Worm (Caenorhabditis elegans) whole organism, L4 larva: Measurements from ENCODE around the gene F01D5.3.
A peak's percentile ranks its signal among the peaks of the same experiment; 100 is the strongest.

Experiments used
- F10B5.3 ChIP-seq: sonication (generic microtip); optimal IDR thresholded peaks from 2 replicates; lab custom pipeline; 2016; ENCODE audit warnings: mild to moderate bottlenecking, missing genetic modification characterization, missing compliant biosample characterization
- F26F4.8 ChIP-seq: fragments of 200-800 bp; sonication (Bioruptor generic); conservative IDR thresholded peaks from 2 replicates; pipeline ENCODE4 v1.3.6; 2022; ENCODE audit warnings: missing genetic modification characterization, missing compliant biosample characterization
- F44E2.7 ChIP-seq: fragments of 200-800 bp; sonication (Bioruptor generic); IDR thresholded peaks from 2 replicates; pipeline ENCODE4 v2.1.2; 2022; ENCODE audit warnings: missing genetic modification characterization, missing compliant biosample characterization
- F49E8.2 ChIP-seq: sonication (generic microtip); optimal IDR thresholded peaks from 2 replicates; lab custom pipeline; 2016; ENCODE audit warnings: missing compliant biosample characterization, mild to moderate bottlenecking, missing genetic modification characterization, borderline replicate concordance
- Y5F2A.4 ChIP-seq: fragments of 200-800 bp; sonication (Bioruptor generic); optimal IDR thresholded peaks from 2 replicates; lab custom pipeline; 2018; ENCODE audit warnings: mild to moderate bottlenecking, missing genetic modification characterization, missing compliant biosample characterization
- aha-1 ChIP-seq: fragments of 150-350 bp; peaks from one replicate; lab custom pipeline; 2014; ENCODE audit warnings: missing biosample characterization, missing genetic modification characterization
- ceh-28 ChIP-seq: fragments of 150-350 bp; optimal IDR thresholded peaks from 2 replicates; lab custom pipeline; 2014; ENCODE audit warnings: missing biosample characterization, missing genetic modification reagents, missing genetic modification characterization
- ceh-44 ChIP-seq: fragments of 200-800 bp; sonication (Bioruptor generic); IDR thresholded peaks from 2 replicates; pipeline ENCODE4 v1.3.6; 2022; ENCODE audit warnings: missing genetic modification reagents, missing genetic modification characterization, missing compliant biosample characterization
- ceh-62 ChIP-seq: sonication (generic microtip); optimal IDR thresholded peaks from 2 replicates; lab custom pipeline; 2017; ENCODE audit warnings: missing biosample characterization, missing genetic modification characterization
- ceh-82 ChIP-seq: sonication (generic microtip); optimal IDR thresholded peaks from 2 replicates; lab custom pipeline; 2017; ENCODE audit warnings: missing biosample characterization, missing genetic modification characterization
- ces-1 ChIP-seq: fragments of 150-350 bp; sonication (generic microtip); optimal IDR thresholded peaks from 4 replicates; lab custom pipeline; 2014; ENCODE audit warnings: missing biosample characterization, missing genetic modification reagents, missing genetic modification characterization
- daf-12 ChIP-seq: fragments of 150-350 bp; optimal IDR thresholded peaks from 2 replicates; lab custom pipeline; 2014; ENCODE audit warnings: missing biosample characterization, missing genetic modification reagents, missing genetic modification characterization
- daf-16 ChIP-seq, 3 experiments: sonication (generic microtip); optimal IDR thresholded peaks; 2 replicates each; lab custom pipeline; 2016 to 2017; ENCODE audit warnings: missing genetic modification characterization in 3 of 3, missing genetic modification reagents in 3 of 3, mild to moderate bottlenecking in 2 of 3, missing compliant biosample characterization in 2 of 3, missing biosample characterization in 1 of 3, moderate library complexity in 1 of 3
- dmd-6 ChIP-seq: fragments of 200-800 bp; sonication (Bioruptor generic); IDR thresholded peaks from 2 replicates; pipeline ENCODE4 v1.3.6; 2022; ENCODE audit warnings: missing genetic modification reagents, missing genetic modification characterization, missing compliant biosample characterization
- dmd-9 ChIP-seq: fragments of 200-800 bp; sonication (Bioruptor generic); IDR thresholded peaks from 2 replicates; pipeline ENCODE4 v1.3.6; 2022; ENCODE audit warnings: missing genetic modification reagents, missing genetic modification characterization, missing compliant biosample characterization
- dpl-1 ChIP-seq: fragments of 150-350 bp; optimal IDR thresholded peaks from 2 replicates; lab custom pipeline; 2014; ENCODE audit warnings: missing biosample characterization, missing genetic modification reagents, missing genetic modification characterization
- egl-27 ChIP-seq: sonication (generic microtip); optimal IDR thresholded peaks from 3 replicates; lab custom pipeline; 2017; ENCODE audit warnings: missing biosample characterization, missing genetic modification reagents, missing genetic modification characterization
- fkh-10 ChIP-seq: fragments of 150-350 bp; optimal IDR thresholded peaks from 2 replicates; lab custom pipeline; 2014; ENCODE audit warnings: missing biosample characterization, missing genetic modification reagents, missing genetic modification characterization
- fos-1 ChIP-seq: fragments of 150-350 bp; optimal IDR thresholded peaks from 2 replicates; lab custom pipeline; 2014; ENCODE audit warnings: missing biosample characterization, missing genetic modification characterization
- hif-1 ChIP-seq, 2 experiments: sonication (generic microtip); optimal IDR thresholded peaks; 2 replicates each; lab custom pipeline; 2016 to 2017; ENCODE audit warnings: missing compliant biosample characterization in 2 of 2, missing genetic modification characterization in 2 of 2, missing genetic modification reagents in 2 of 2, missing genotype in 2 of 2, mild to moderate bottlenecking in 1 of 2
- hlh-30 ChIP-seq: sonication (generic microtip); optimal IDR thresholded peaks from 2 replicates; lab custom pipeline; 2017; ENCODE audit warnings: antibody characterized with exemption, mild to moderate bottlenecking, missing genetic modification characterization, missing compliant biosample characterization; ENCODE audit not compliant: insufficient read depth
- jun-1 ChIP-seq: fragments of 150-350 bp; optimal IDR thresholded peaks from 2 replicates; lab custom pipeline; 2014; ENCODE audit warnings: missing biosample characterization, missing genetic modification reagents, missing genetic modification characterization
- lin-1 ChIP-seq: fragments of 200-800 bp; sonication (Bioruptor generic); IDR thresholded peaks from 2 replicates; pipeline ENCODE4 v1.3.6; 2022; ENCODE audit warnings: missing genetic modification reagents, missing genetic modification characterization, missing compliant biosample characterization
- lin-13 ChIP-seq: fragments of 150-350 bp; optimal IDR thresholded peaks from 2 replicates; lab custom pipeline; 2014; ENCODE audit warnings: missing biosample characterization, missing genetic modification reagents, missing genetic modification characterization
- lin-15B ChIP-seq: fragments of 150-350 bp; sonication (generic microtip); optimal IDR thresholded peaks from 3 replicates; lab custom pipeline; 2014; ENCODE audit warnings: missing biosample characterization, missing genetic modification characterization
- lin-39 ChIP-seq: fragments of 150-350 bp; optimal IDR thresholded peaks from 2 replicates; lab custom pipeline; 2014; ENCODE audit warnings: missing biosample characterization, missing genetic modification reagents, missing genetic modification characterization
- lir-3 ChIP-seq: sonication (generic microtip); optimal IDR thresholded peaks from 2 replicates; lab custom pipeline; 2016; ENCODE audit warnings: mild to moderate bottlenecking, missing genetic modification characterization, missing compliant biosample characterization
- madf-9 ChIP-seq: fragments of 200-800 bp; sonication (Bioruptor generic); conservative IDR thresholded peaks from 2 replicates; pipeline ENCODE4 v1.3.6; 2022; ENCODE audit warnings: missing genetic modification reagents, missing genetic modification characterization, missing compliant biosample characterization
- mdl-1 ChIP-seq, 2 experiments: fragments of 150-350 bp in 1 of 2; sonication (generic microtip) in 1 of 2; optimal IDR thresholded peaks; 2 replicates each; lab custom pipeline; 2014 to 2017; ENCODE audit warnings: missing biosample characterization in 2 of 2, missing genetic modification characterization in 2 of 2
- mxl-2 ChIP-seq: fragments of 200-800 bp; sonication (Bioruptor generic); conservative IDR thresholded peaks from 2 replicates; pipeline ENCODE4 v1.3.6; 2022; ENCODE audit warnings: missing genetic modification reagents, missing genetic modification characterization, missing compliant biosample characterization
- mxl-3 ChIP-seq: fragments of 200-800 bp; sonication (Bioruptor generic); optimal IDR thresholded peaks from 2 replicates; lab custom pipeline; 2018; ENCODE audit warnings: mild to moderate bottlenecking, missing genetic modification characterization, missing compliant biosample characterization
- nhr-111 ChIP-seq: fragments of 200-800 bp; sonication (Bioruptor generic); optimal IDR thresholded peaks from 2 replicates; lab custom pipeline; 2018; ENCODE audit warnings: mild to moderate bottlenecking, missing genetic modification characterization, missing compliant biosample characterization
- nhr-28 ChIP-seq: fragments of 150-350 bp; optimal IDR thresholded peaks from 2 replicates; lab custom pipeline; 2014; ENCODE audit warnings: missing biosample characterization, missing genetic modification characterization
- nhr-42 ChIP-seq: fragments of 200-800 bp; sonication (Bioruptor generic); IDR thresholded peaks from 2 replicates; pipeline ENCODE4 v1.3.6; 2022; ENCODE audit warnings: missing genetic modification characterization, missing compliant biosample characterization
- nhr-6 ChIP-seq: fragments of 150-350 bp; optimal IDR thresholded peaks from 2 replicates; lab custom pipeline; 2014; ENCODE audit warnings: missing biosample characterization, missing genetic modification characterization
- rbr-2 ChIP-seq: sonication (generic microtip); optimal IDR thresholded peaks from 2 replicates; lab custom pipeline; 2016; ENCODE audit warnings: missing genotype, missing genetic modification characterization, missing compliant biosample characterization
- saeg-2 ChIP-seq: fragments of 200-800 bp; sonication (Bioruptor generic); IDR thresholded peaks from 2 replicates; pipeline ENCODE4 v1.3.6; 2022; ENCODE audit warnings: missing genetic modification reagents, missing genetic modification characterization, missing compliant biosample characterization
- set-16 ChIP-seq: fragments of 200-800 bp; sonication (Bioruptor generic); IDR thresholded peaks from 2 replicates; pipeline ENCODE4 v1.3.6; 2022; ENCODE audit warnings: missing genetic modification reagents, missing genetic modification characterization, missing compliant biosample characterization
- spr-3 ChIP-seq: fragments of 200-800 bp; sonication (Bioruptor generic); optimal IDR thresholded peaks from 2 replicates; lab custom pipeline; 2018; ENCODE audit warnings: mild to moderate bottlenecking, missing genetic modification characterization, missing compliant biosample characterization
- tag-97 ChIP-seq: fragments of 200-800 bp; sonication (Bioruptor generic); IDR thresholded peaks from 2 replicates; pipeline ENCODE4 v1.3.6; 2022; ENCODE audit warnings: missing genetic modification characterization, missing compliant biosample characterization
- vab-7 ChIP-seq: fragments of 200-800 bp; sonication (Bioruptor generic); IDR thresholded peaks from 2 replicates; pipeline ENCODE4 v1.3.6; 2022; ENCODE audit warnings: missing genetic modification reagents, missing genetic modification characterization, missing compliant biosample characterization
- zag-1 ChIP-seq: fragments of 150-350 bp; optimal IDR thresholded peaks from 2 replicates; lab custom pipeline; 2014; ENCODE audit warnings: missing biosample characterization, missing genetic modification characterization
- zip-11 ChIP-seq: fragments of 200-800 bp; sonication (Bioruptor generic); IDR thresholded peaks from 2 replicates; pipeline ENCODE4 v1.3.6; 2022; ENCODE audit warnings: missing genetic modification characterization, missing compliant biosample characterization
- ztf-7 ChIP-seq: fragments of 150-350 bp; optimal IDR thresholded peaks from 2 replicates; lab custom pipeline; 2014; ENCODE audit warnings: missing biosample characterization, missing genetic modification characterization

F01D5.3 gene

DNA sequence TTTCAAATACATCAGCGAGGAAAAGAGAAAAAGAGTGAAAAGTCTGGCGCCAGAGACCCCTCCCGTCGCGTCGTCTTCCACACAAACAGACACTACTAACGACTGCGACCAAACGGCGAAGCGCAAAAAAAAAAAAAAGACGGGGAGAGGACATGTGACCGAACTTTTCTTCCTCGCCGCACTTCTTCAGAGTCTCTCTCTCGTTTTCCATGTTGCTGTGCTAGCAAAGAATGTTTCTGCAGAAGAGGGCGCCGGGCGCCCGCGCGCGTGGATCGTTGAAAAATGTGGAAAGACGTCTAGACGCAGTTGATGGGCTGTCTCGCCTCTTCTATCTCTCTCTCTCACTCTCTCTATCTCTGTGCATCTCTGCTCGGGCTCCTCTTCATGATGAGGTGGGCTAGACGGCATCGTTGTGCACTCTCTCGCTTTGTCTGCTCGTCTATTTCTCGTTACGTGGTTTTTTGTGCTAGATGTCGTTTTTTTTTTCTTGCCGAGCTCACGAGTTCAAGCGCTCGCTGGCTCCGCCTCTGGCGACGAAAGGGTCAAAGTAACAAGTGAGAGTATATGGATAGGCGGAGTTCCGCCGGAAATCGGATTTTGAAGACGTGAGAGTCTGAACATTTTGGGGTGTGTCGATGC lies 40.4 kb upstream of the F01D5.3 start (continued):
- peak; percentile 78 for TF ChIP-seq lin-1 (GFP tag; lab: Robert Waterston, UW)
- TF ChIP-seq madf-9 (GFP tag; lab: Robert Waterston, UW) = peak; percentile 5; the same call in 1 of the 2 replicates
- no peak for TF ChIP-seq ceh-62 (tag; lab: Kevin White, UChicago)
- TF ChIP-seq hif-1 (tag; optimal IDR thresholded peaks at IDR 0.05; lab: Kevin White, UChicago) = peak; percentile 79 to 96
- TF ChIP-seq ceh-28 (tag; lab: Kevin White, UChicago) = no peak
- peak; percentile 94 for TF ChIP-seq mxl-3
- TF ChIP-seq lir-3 (tag; lab: Kevin White, UChicago) = peak; percentile 64
- peak; percentile 94 for TF ChIP-seq saeg-2 (GFP tag; lab: Robert Waterston, UW)
- TF ChIP-seq dmd-9 = 0 out of 2 replicates have a peak, but pooled peaks have one; percentile 28
- TF ChIP-seq nhr-28 (tag; lab: Kevin White, UChicago) = peak; percentile 95
- peak; percentile 95 for TF ChIP-seq rbr-2 (tag; lab: Kevin White, UChicago)
- no peak for TF ChIP-seq ceh-44 (GFP tag; lab: Robert Waterston, UW)
- peak; percentile 70 for TF ChIP-seq lin-39 (tag; lab: Kevin White, UChicago)
- no peak for TF ChIP-seq lin-15B (tag; lab: Kevin White, UChicago)
- peak; percentile 97 for TF ChIP-seq hlh-30 (tag; lab: Kevin White, UChicago)
- TF ChIP-seq lin-13 (GFP tag; lab: Kevin White, UChicago) = peak; percentile 82
- peak; percentile 46 for TF ChIP-seq egl-27
- peak; percentile 8 for TF ChIP-seq F10B5.3
- peak; percentile 42; the same call in 1 of the 2 replicates for TF ChIP-seq vab-7 (GFP tag; lab: Robert Waterston, UW)
- TF ChIP-seq ces-1 (GFP tag; lab: Kevin White, UChicago) = no peak
- peak; percentile 70 for TF ChIP-seq dpl-1 (GFP tag; lab: Kevin White, UChicago)
- no peak for TF ChIP-seq ztf-7 (tag; lab: Kevin White, UChicago)
- no peak for TF ChIP-seq nhr-111 (GFP tag; lab: Kevin White, UChicago)
- no peak for TF ChIP-seq tag-97 (GFP tag; lab: Robert Waterston, UW)
- peak; percentile 83 for TF ChIP-seq jun-1
- TF ChIP-seq F26F4.8 = 0 out of 2 replicates have a peak, but pooled peaks have one; percentile 47
- TF ChIP-seq aha-1 (tag; lab: Kevin White, UChicago) = peak; percentile 84
- TF ChIP-seq mdl-1 (tag; optimal IDR thresholded peaks at IDR 0.05; lab: Kevin White, UChicago) = peak; percentile 96 to 99
- no peak for TF ChIP-seq mxl-2 (GFP tag; lab: Robert Waterston, UW)
- TF ChIP-seq set-16 (GFP tag; lab: Robert Waterston, UW) = peak; percentile 95
- no peak for TF ChIP-seq ceh-82 (tag; lab: Kevin White, UChicago)
- no peak for TF ChIP-seq F49E8.2

DNA sequence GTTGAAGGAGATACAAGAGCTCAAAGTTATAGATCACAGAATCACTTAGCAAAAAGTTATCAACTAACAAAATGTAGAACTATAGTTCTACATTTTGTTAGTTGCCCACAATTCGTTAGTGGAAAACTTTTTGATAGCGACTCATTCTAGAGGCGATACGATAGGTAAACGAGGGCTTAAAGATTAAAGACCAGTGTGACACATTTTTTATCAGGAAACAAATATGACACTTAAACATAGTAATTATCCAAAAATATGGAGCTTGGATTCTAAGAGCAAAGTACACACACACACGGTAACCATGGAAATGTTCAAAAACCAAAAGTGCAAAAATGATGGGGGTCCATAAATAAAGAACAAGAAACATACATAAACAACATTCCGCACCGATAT lies 39.9 kb upstream of the F01D5.3 start:
- TF ChIP-seq fos-1 (tag; lab: Kevin White, UChicago) (no peak), F44E2.7 (GFP tag; lab: Robert Waterston, UW) (no peak), aha-1 (tag; lab: Kevin White, UChicago) (peak; percentile 73), Y5F2A.4 (GFP tag; lab: Kevin White, UChicago) (no peak), nhr-6 (tag; lab: Kevin White, UChicago) (peak; percentile 19), spr-3 (GFP tag; lab: Kevin White, UChicago) (no peak), nhr-42 (GFP tag; lab: Robert Waterston, UW) (no peak), zag-1 (tag; lab: Kevin White, UChicago) (no peak), fkh-10 (GFP tag; lab: Kevin White, UChicago) (no peak), daf-16 (GFP tag; optimal IDR thresholded peaks at IDR 0.05; lab: Kevin White, UChicago) (no peak), daf-16 (tag; optimal IDR thresholded peaks at IDR 0.05; lab: Kevin White, UChicago) (peak; percentile 54), daf-12 (no peak), dmd-6 (GFP tag; lab: Robert Waterston, UW) (no peak), nhr-28 (tag; lab: Kevin White, UChicago) (no peak), zip-11 (no peak), ceh-44 (GFP tag; lab: Robert Waterston, UW) (no peak)
- TF ChIP-seq, all 104 proteins: peak for 3
